Worm (Caenorhabditis elegans) whole organism, L4 larva: ENCODE data around the gene Y39A3CL.7.

ENCODE experiments used
- D1046.2 ChIP-seq: fragments of 200-800 bp; sonication (Bioruptor generic); IDR thresholded peaks from 2 replicates; pipeline ENCODE4 v1.3.6; 2022; ENCODE audit warnings: missing genetic modification characterization, missing compliant biosample characterization
- F10B5.3 ChIP-seq: sonication (generic microtip); optimal IDR thresholded peaks from 2 replicates; lab custom pipeline; 2016; ENCODE audit warnings: mild to moderate bottlenecking, missing genetic modification characterization, missing compliant biosample characterization
- F49E8.2 ChIP-seq: sonication (generic microtip); optimal IDR thresholded peaks from 2 replicates; lab custom pipeline; 2016; ENCODE audit warnings: missing compliant biosample characterization, mild to moderate bottlenecking, missing genetic modification characterization, borderline replicate concordance
- Y48G9A.11 ChIP-seq: fragments of 200-800 bp; sonication (Bioruptor generic); IDR thresholded peaks from 2 replicates; pipeline ENCODE4 v1.3.6; 2022; ENCODE audit warnings: missing genetic modification reagents, missing genetic modification characterization, missing compliant biosample characterization
- Y75B8A.6 ChIP-seq: fragments of 200-800 bp; sonication (Bioruptor generic); IDR thresholded peaks from 2 replicates; pipeline ENCODE4 v1.3.6; 2022; ENCODE audit warnings: missing genetic modification reagents, missing genetic modification characterization, missing compliant biosample characterization
- ZK546.5 ChIP-seq, 2 experiments: sonication (generic microtip); optimal IDR thresholded peaks; 2 replicates each; lab custom pipeline; 2017; ENCODE audit warnings: missing biosample characterization in 2 of 2, missing genetic modification characterization in 2 of 2
- aha-1 ChIP-seq: fragments of 150-350 bp; peaks from one replicate; lab custom pipeline; 2014; ENCODE audit warnings: missing biosample characterization, missing genetic modification characterization
- aly-2 ChIP-seq: sonication (generic microtip); optimal IDR thresholded peaks from 2 replicates; lab custom pipeline; 2018; ENCODE audit warnings: missing biosample characterization, missing genetic modification characterization
- ama-1 ChIP-seq: fragments of 150-350 bp; optimal IDR thresholded peaks from 2 replicates; lab custom pipeline; 2014; ENCODE audit warnings: inconsistent platforms, mixed read lengths
- arid-1 ChIP-seq: fragments of 200-800 bp; sonication (Bioruptor generic); conservative IDR thresholded peaks from 2 replicates; pipeline ENCODE4 v1.3.6; 2022; ENCODE audit warnings: missing genetic modification reagents, missing genetic modification characterization, missing compliant biosample characterization
- ceh-28 ChIP-seq: fragments of 150-350 bp; optimal IDR thresholded peaks from 2 replicates; lab custom pipeline; 2014; ENCODE audit warnings: missing biosample characterization, missing genetic modification reagents, missing genetic modification characterization
- ceh-44 ChIP-seq: fragments of 200-800 bp; sonication (Bioruptor generic); IDR thresholded peaks from 2 replicates; pipeline ENCODE4 v1.3.6; 2022; ENCODE audit warnings: missing genetic modification reagents, missing genetic modification characterization, missing compliant biosample characterization
- ceh-82 ChIP-seq: sonication (generic microtip); optimal IDR thresholded peaks from 2 replicates; lab custom pipeline; 2017; ENCODE audit warnings: missing biosample characterization, missing genetic modification characterization
- ces-1 ChIP-seq: fragments of 150-350 bp; sonication (generic microtip); optimal IDR thresholded peaks from 4 replicates; lab custom pipeline; 2014; ENCODE audit warnings: missing biosample characterization, missing genetic modification reagents, missing genetic modification characterization
- ctbp-1 ChIP-seq: fragments of 200-800 bp; sonication (Bioruptor generic); IDR thresholded peaks from 2 replicates; pipeline ENCODE4 v1.3.6; 2022; ENCODE audit warnings: missing genetic modification reagents, missing genetic modification characterization, missing compliant biosample characterization
- dmd-8 ChIP-seq: fragments of 200-800 bp; sonication (Bioruptor generic); IDR thresholded peaks from 2 replicates; pipeline ENCODE4 v1.3.6; 2022; ENCODE audit warnings: missing genetic modification characterization, missing compliant biosample characterization
- dpl-1 ChIP-seq: fragments of 150-350 bp; optimal IDR thresholded peaks from 2 replicates; lab custom pipeline; 2014; ENCODE audit warnings: missing biosample characterization, missing genetic modification reagents, missing genetic modification characterization
- duxl-1 ChIP-seq: sonication (generic microtip); optimal IDR thresholded peaks from 2 replicates; lab custom pipeline; 2016; ENCODE audit warnings: mild to moderate bottlenecking, missing genetic modification characterization, moderate library complexity, missing compliant biosample characterization; ENCODE audit not compliant: poor library complexity
- fos-1 ChIP-seq: fragments of 150-350 bp; optimal IDR thresholded peaks from 2 replicates; lab custom pipeline; 2014; ENCODE audit warnings: missing biosample characterization, missing genetic modification characterization
- gei-8 ChIP-seq: fragments of 200-800 bp; sonication (Bioruptor generic); optimal IDR thresholded peaks from 2 replicates; lab custom pipeline; 2018; ENCODE audit warnings: mild to moderate bottlenecking, missing genetic modification characterization, missing compliant biosample characterization
- hlh-11 ChIP-seq: fragments of 200-800 bp; sonication (Bioruptor generic); optimal IDR thresholded peaks from 2 replicates; lab custom pipeline; 2018; ENCODE audit warnings: mild to moderate bottlenecking, missing genetic modification characterization, missing compliant biosample characterization
- hlh-30 ChIP-seq: sonication (generic microtip); optimal IDR thresholded peaks from 2 replicates; lab custom pipeline; 2017; ENCODE audit warnings: antibody characterized with exemption, mild to moderate bottlenecking, missing genetic modification characterization, missing compliant biosample characterization; ENCODE audit not compliant: insufficient read depth
- hmg-1.1 ChIP-seq: fragments of 200-800 bp; sonication (Bioruptor generic); IDR thresholded peaks from 2 replicates; pipeline ENCODE4 v1.3.6; 2022; ENCODE audit warnings: missing genetic modification reagents, missing genetic modification characterization, missing compliant biosample characterization
- jun-1 ChIP-seq: fragments of 150-350 bp; optimal IDR thresholded peaks from 2 replicates; lab custom pipeline; 2014; ENCODE audit warnings: missing biosample characterization, missing genetic modification reagents, missing genetic modification characterization
- lin-1 ChIP-seq: fragments of 200-800 bp; sonication (Bioruptor generic); IDR thresholded peaks from 2 replicates; pipeline ENCODE4 v1.3.6; 2022; ENCODE audit warnings: missing genetic modification reagents, missing genetic modification characterization, missing compliant biosample characterization
- lin-13 ChIP-seq: fragments of 150-350 bp; optimal IDR thresholded peaks from 2 replicates; lab custom pipeline; 2014; ENCODE audit warnings: missing biosample characterization, missing genetic modification reagents, missing genetic modification characterization
- lin-39 ChIP-seq: fragments of 150-350 bp; optimal IDR thresholded peaks from 2 replicates; lab custom pipeline; 2014; ENCODE audit warnings: missing biosample characterization, missing genetic modification reagents, missing genetic modification characterization
- lsy-2 ChIP-seq, 2 experiments: fragments of 150-350 bp in 1 of 2; sonication (generic microtip) in 1 of 2; optimal IDR thresholded peaks; 2 replicates each; lab custom pipeline; 2014 to 2017; ENCODE audit warnings: missing biosample characterization in 2 of 2, missing genetic modification characterization in 2 of 2
- madf-5 ChIP-seq, 2 experiments: fragments of 200-800 bp; sonication (Bioruptor generic); IDR thresholded peaks; 2 replicates each; pipeline ENCODE4 v1.3.6; 2022; ENCODE audit warnings: missing compliant biosample characterization in 2 of 2, missing genetic modification characterization in 2 of 2
- madf-9 ChIP-seq: fragments of 200-800 bp; sonication (Bioruptor generic); conservative IDR thresholded peaks from 2 replicates; pipeline ENCODE4 v1.3.6; 2022; ENCODE audit warnings: missing genetic modification reagents, missing genetic modification characterization, missing compliant biosample characterization
- mdl-1 ChIP-seq, 2 experiments: fragments of 150-350 bp in 1 of 2; sonication (generic microtip) in 1 of 2; optimal IDR thresholded peaks; 2 replicates each; lab custom pipeline; 2014 to 2017; ENCODE audit warnings: missing biosample characterization in 2 of 2, missing genetic modification characterization in 2 of 2
- mep-1 ChIP-seq: fragments of 150-350 bp; sonication (generic microtip); optimal IDR thresholded peaks from 3 replicates; lab custom pipeline; 2014; ENCODE audit warnings: missing biosample characterization, missing genetic modification characterization
- mxl-2 ChIP-seq: fragments of 200-800 bp; sonication (Bioruptor generic); conservative IDR thresholded peaks from 2 replicates; pipeline ENCODE4 v1.3.6; 2022; ENCODE audit warnings: missing genetic modification reagents, missing genetic modification characterization, missing compliant biosample characterization
- mxl-3 ChIP-seq: fragments of 200-800 bp; sonication (Bioruptor generic); optimal IDR thresholded peaks from 2 replicates; lab custom pipeline; 2018; ENCODE audit warnings: mild to moderate bottlenecking, missing genetic modification characterization, missing compliant biosample characterization
- nhr-41 ChIP-seq: fragments of 200-800 bp; sonication (Bioruptor generic); IDR thresholded peaks from 2 replicates; pipeline ENCODE4 v1.3.6; 2022; ENCODE audit warnings: missing genetic modification reagents, missing genetic modification characterization, missing compliant biosample characterization
- nhr-42 ChIP-seq: fragments of 200-800 bp; sonication (Bioruptor generic); IDR thresholded peaks from 2 replicates; pipeline ENCODE4 v1.3.6; 2022; ENCODE audit warnings: missing genetic modification characterization, missing compliant biosample characterization
- nhr-6 ChIP-seq: fragments of 150-350 bp; optimal IDR thresholded peaks from 2 replicates; lab custom pipeline; 2014; ENCODE audit warnings: missing biosample characterization, missing genetic modification characterization
- set-16 ChIP-seq: fragments of 200-800 bp; sonication (Bioruptor generic); IDR thresholded peaks from 2 replicates; pipeline ENCODE4 v1.3.6; 2022; ENCODE audit warnings: missing genetic modification reagents, missing genetic modification characterization, missing compliant biosample characterization
- snpc-4 ChIP-seq: fragments of 150-350 bp; optimal IDR thresholded peaks from 2 replicates; lab custom pipeline; 2014; ENCODE audit warnings: missing biosample characterization, missing genetic modification characterization
- tra-1 ChIP-seq: fragments of 200-800 bp; sonication (Bioruptor generic); IDR thresholded peaks from 2 replicates; pipeline ENCODE4 v1.3.6; 2022; ENCODE audit warnings: missing genetic modification reagents, missing genetic modification characterization, missing compliant biosample characterization
- zfp-2 ChIP-seq: sonication (generic microtip); optimal IDR thresholded peaks from 2 replicates; lab custom pipeline; 2016; ENCODE audit warnings: mild to moderate bottlenecking, missing genetic modification characterization, missing compliant biosample characterization
- zip-2 ChIP-seq: fragments of 150-350 bp; optimal IDR thresholded peaks from 2 replicates; lab custom pipeline; 2014; ENCODE audit warnings: missing biosample characterization, missing genetic modification characterization

Gene Y39A3CL.7

ce11 chrIII:1832453-1832852 is 7.7 kb downstream of the Y39A3CL.7 start:
- peak; percentile 77 for TF ChIP-seq aha-1 (tag; lab: Kevin White, UChicago)
- no peak for TF ChIP-seq Y48G9A.11 (GFP tag; lab: Robert Waterston, UW)
- TF ChIP-seq, all 104 proteins: peak for 1

- TF ChIP-seq mxl-3 (GFP tag; lab: Kevin White, UChicago) (no peak), ceh-28 (tag; lab: Kevin White, UChicago) (peak; percentile 93), hlh-11 (tag; lab: Kevin White, UChicago) (no peak)
- TF ChIP-seq, all 104 proteins: peak for 1
These were observed 9.4 kb downstream of the Y39A3CL.7 start, which contains the start of gene rexd-1 for ce11 chrIII:1833984-1834563. Gene rexd-1 (plus strand): TSS chrIII:1834513.

ce11 chrIII:1848747-1849146 is 24.0 kb downstream of the Y39A3CL.7 start, which contains the start of gene pqn-82:
Gene pqn-82 (plus strand): TSS chrIII:1849047.
- TF ChIP-seq ceh-82 (tag; lab: Kevin White, UChicago) (no peak), F49E8.2 (tag; lab: Kevin White, UChicago) (no peak), gei-8 (GFP tag; lab: Kevin White, UChicago) (no peak), dmd-8 (GFP tag; lab: Robert Waterston, UW) (no peak), snpc-4 (tag; lab: Kevin White, UChicago) (no peak), tra-1 (GFP tag; lab: Robert Waterston, UW) (no peak), ces-1 (no peak), ama-1 (no peak), mep-1 (tag; lab: Kevin White, UChicago) (no peak), hlh-11 (tag; lab: Kevin White, UChicago) (no peak)
- TF ChIP-seq, all 104 proteins: peak for 0

ce11 chrIII:1852126-1852717 is 27.5 kb downstream of the Y39A3CL.7 start:
- TF ChIP-seq set-16 (GFP tag; lab: Robert Waterston, UW) (peak; percentile 77; the same call in 1 of the 2 replicates), lin-13 (GFP tag; lab: Kevin White, UChicago) (no peak), aly-2 (tag; lab: Kevin White, UChicago) (no peak), zip-2 (tag; lab: Kevin White, UChicago) (no peak), ZK546.5 (tag; optimal IDR thresholded peaks at IDR 0.05; lab: Kevin White, UChicago) (no peak), ceh-44 (GFP tag; lab: Robert Waterston, UW) (no peak), madf-5 (GFP tag; IDR thresholded peaks at IDR 0.05; lab: Robert Waterston, UW) (no peak), Y48G9A.11 (GFP tag; lab: Robert Waterston, UW) (no peak), F10B5.3 (no peak), nhr-41 (no peak), Y75B8A.6 (GFP tag; lab: Robert Waterston, UW) (no peak), ceh-28 (tag; lab: Kevin White, UChicago) (peak; percentile 68), madf-9 (GFP tag; lab: Robert Waterston, UW) (no peak), dpl-1 (GFP tag; lab: Kevin White, UChicago) (no peak), jun-1 (no peak), zfp-2 (tag; lab: Kevin White, UChicago) (no peak), ctbp-1 (GFP tag; lab: Robert Waterston, UW) (no peak)

DNA sequence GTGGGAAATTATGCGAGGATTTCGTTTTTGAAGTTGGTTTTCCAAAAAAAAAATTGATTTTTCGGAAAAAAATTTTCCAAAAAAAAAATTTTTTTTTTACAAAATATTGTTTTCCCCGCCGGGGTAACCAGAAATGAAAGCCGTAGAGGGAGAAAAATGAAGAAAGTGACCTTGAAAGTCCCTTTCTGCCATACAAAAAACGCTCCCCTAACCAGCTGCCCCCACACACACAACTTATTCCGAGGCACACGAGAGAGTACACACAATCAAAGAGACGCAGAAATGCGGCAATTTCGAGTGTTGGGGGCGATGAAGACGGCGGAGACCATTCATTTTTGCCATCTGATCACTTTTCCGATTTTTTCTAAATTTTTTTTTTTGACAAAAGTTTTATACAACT is 29.2 kb downstream of the Y39A3CL.7 start:
- TF ChIP-seq fos-1 (tag; lab: Kevin White, UChicago): no peak
- TF ChIP-seq hmg-1.1 (GFP tag; lab: Robert Waterston, UW): peak; percentile 47; the same call in 1 of the 2 replicates
- TF ChIP-seq mxl-2 (GFP tag; lab: Robert Waterston, UW): no peak
- no peak for TF ChIP-seq ceh-82 (tag; lab: Kevin White, UChicago)
- TF ChIP-seq hlh-11 (tag; lab: Kevin White, UChicago): peak; percentile 29
- no peak for TF ChIP-seq F10B5.3
- TF ChIP-seq lsy-2 (tag; optimal IDR thresholded peaks at IDR 0.05; lab: Kevin White, UChicago): no peak
- TF ChIP-seq nhr-42 (GFP tag; lab: Robert Waterston, UW): no peak
- TF ChIP-seq duxl-1 (tag; lab: Kevin White, UChicago): no peak
- TF ChIP-seq D1046.2 (GFP tag; lab: Robert Waterston, UW): no peak
- no peak for TF ChIP-seq mdl-1 (tag; optimal IDR thresholded peaks at IDR 0.05; lab: Kevin White, UChicago)
- no peak for TF ChIP-seq lin-1 (GFP tag; lab: Robert Waterston, UW)
- TF ChIP-seq hlh-30 (tag; lab: Kevin White, UChicago): peak; percentile 8
- TF ChIP-seq arid-1 (GFP tag; lab: Robert Waterston, UW): no peak
- peak; percentile 4 for TF ChIP-seq aha-1 (tag; lab: Kevin White, UChicago)
- TF ChIP-seq lin-39 (tag; lab: Kevin White, UChicago): no peak
- peak; percentile 13 for TF ChIP-seq mep-1 (tag; lab: Kevin White, UChicago)
- TF ChIP-seq nhr-6 (tag; lab: Kevin White, UChicago): no peak
